Fruit fly (Drosophila melanogaster) whole organism, embryonic: ENCODE measurements around the gene CG1463.

Experiments used
- Antp ChIP-seq: fragments of 200-800 bp; sonication (Bioruptor generic); optimal IDR thresholded peaks from 3 replicates; lab custom pipeline; 2016; ENCODE audit warnings: missing biosample characterization, missing genetic modification characterization
- Asciz ChIP-seq: fragments of 200-800 bp; sonication (Bioruptor generic); optimal IDR thresholded peaks from 2 replicates; lab custom pipeline; 2017; ENCODE audit warnings: missing biosample characterization, mild to moderate bottlenecking, missing genetic modification characterization, missing genetic modification reagents
- Awh ChIP-seq: fragments of 200-800 bp; sonication (Bioruptor generic); IDR thresholded peaks from 2 replicates; pipeline ENCODE4, ENCODE4 v1.3.6; 2022; ENCODE audit warnings: missing biosample characterization, missing genetic modification characterization
- CG10267 ChIP-seq: fragments of 200-800 bp; sonication (Bioruptor generic); optimal IDR thresholded peaks from 2 replicates; lab custom pipeline; 2018; ENCODE audit warnings: missing biosample characterization, mild to moderate bottlenecking, missing genetic modification characterization, moderate library complexity
- CG11093 ChIP-seq: fragments of 200-800 bp; sonication (Bioruptor generic); IDR thresholded peaks from 3 replicates; pipeline ENCODE4 v1.3.6; 2022; ENCODE audit warnings: missing biosample characterization, missing genetic modification characterization
- CG11560 ChIP-seq: fragments of 200-800 bp; sonication (Bioruptor generic); IDR thresholded peaks from 3 replicates; pipeline ENCODE4 v1.3.6; 2022; ENCODE audit warnings: missing biosample characterization, missing genetic modification characterization
- CG12744 ChIP-seq: fragments of 200-800 bp; sonication (Bioruptor generic); optimal IDR thresholded peaks from 2 replicates; lab custom pipeline; 2016; ENCODE audit warnings: missing biosample characterization, missing genetic modification characterization
- CG14860 ChIP-seq: fragments of 200-800 bp; sonication (Bioruptor generic); IDR thresholded peaks from 3 replicates; pipeline ENCODE4 v1.3.6; 2022; ENCODE audit warnings: missing biosample characterization, missing genetic modification characterization; ENCODE audit not compliant: partially characterized antibody
- CG17328 ChIP-seq: fragments of 200-800 bp; sonication (Bioruptor generic); IDR thresholded peaks from 2 replicates; pipeline ENCODE4 v1.3.6; 2022; ENCODE audit warnings: missing biosample characterization, missing genetic modification characterization
- CG17361 ChIP-seq: fragments of 200-800 bp; sonication (Bioruptor generic); IDR thresholded peaks from 3 replicates; pipeline ENCODE4 v1.3.6; 2022; ENCODE audit warnings: missing biosample characterization, missing genetic modification characterization
- CG18619 ChIP-seq: fragments of 200-800 bp; sonication (Bioruptor generic); optimal IDR thresholded peaks from 3 replicates; lab custom pipeline; 2017; ENCODE audit warnings: missing biosample characterization, mild to moderate bottlenecking, missing genetic modification characterization
- CG2712 ChIP-seq: fragments of 200-800 bp; optimal IDR thresholded peaks from 3 replicates; lab custom pipeline; 2019; ENCODE audit warnings: missing biosample characterization, mild to moderate bottlenecking, missing genetic modification characterization, moderate library complexity
- CG4854 ChIP-seq: fragments of 200-800 bp; sonication (Bioruptor generic); optimal IDR thresholded peaks from 2 replicates; lab custom pipeline; 2016; ENCODE audit warnings: missing biosample characterization, missing genetic modification characterization, inconsistent platforms
- CG7745 ChIP-seq: fragments of 200-800 bp; sonication (Bioruptor generic); optimal IDR thresholded peaks from 2 replicates; lab custom pipeline; 2018; ENCODE audit warnings: missing biosample characterization, mild to moderate bottlenecking, missing genetic modification characterization, moderate library complexity
- CG7786 ChIP-seq: fragments of 200-800 bp; sonication (Bioruptor generic); optimal IDR thresholded peaks from 2 replicates; lab custom pipeline; 2016; ENCODE audit warnings: missing biosample characterization, missing genetic modification characterization
- CG8089 ChIP-seq: fragments of 200-800 bp; sonication (Bioruptor generic); optimal IDR thresholded peaks from 3 replicates; lab custom pipeline; 2016; ENCODE audit warnings: missing biosample characterization, missing genetic modification characterization
- CG8478 ChIP-seq: fragments of >200 bp; optimal IDR thresholded peaks from 2 replicates; lab custom pipeline; 2018
- Hmr ChIP-seq: fragments of 200-800 bp; sonication (Bioruptor generic); optimal IDR thresholded peaks from 3 replicates; lab custom pipeline; 2017; ENCODE audit warnings: mild to moderate bottlenecking, missing biosample characterization, missing genetic modification reagents, missing genetic modification characterization
- Hmx ChIP-seq: fragments of 200-800 bp; sonication (Bioruptor generic); optimal IDR thresholded peaks from 2 replicates; lab custom pipeline; 2016; ENCODE audit warnings: missing biosample characterization, missing genetic modification characterization
- Hr78 ChIP-seq, 2 experiments: fragments of 200-800 bp in 1 of 2; fragments of >200 bp in 1 of 2; sonication (Bioruptor generic) in 1 of 2; optimal IDR thresholded peaks; 2 replicates each; lab custom pipeline; 2017 to 2019; ENCODE audit warnings: missing biosample characterization in 2 of 2, missing genetic modification characterization in 2 of 2, mild to moderate bottlenecking in 1 of 2, moderate library complexity in 1 of 2
- Lhr ChIP-seq: fragments of 200-800 bp; sonication (Bioruptor generic); optimal IDR thresholded peaks from 3 replicates; lab custom pipeline; 2017; ENCODE audit warnings: mild to moderate bottlenecking, missing biosample characterization, missing genetic modification reagents, missing genetic modification characterization
- Max ChIP-seq: fragments of 200-800 bp; sonication (Bioruptor generic); optimal IDR thresholded peaks from 2 replicates; lab custom pipeline; 2016; ENCODE audit warnings: missing biosample characterization, mild to moderate bottlenecking, missing genetic modification characterization
- Mes4 ChIP-seq: fragments of 200-800 bp; sonication (Bioruptor generic); optimal IDR thresholded peaks from 2 replicates; lab custom pipeline; 2016; ENCODE audit warnings: missing biosample characterization, missing genetic modification characterization
- Myb ChIP-seq: fragments of 200-800 bp; sonication (Bioruptor generic); optimal IDR thresholded peaks from 2 replicates; lab custom pipeline; 2016; ENCODE audit warnings: missing biosample characterization, missing genetic modification characterization
- NC2β ChIP-seq: fragments of 200-800 bp; sonication (Bioruptor generic); optimal IDR thresholded peaks from 2 replicates; lab custom pipeline; 2016; ENCODE audit warnings: missing biosample characterization, missing genetic modification characterization
- Optix ChIP-seq: fragments of 200-800 bp; sonication (Bioruptor generic); IDR thresholded peaks from 3 replicates; pipeline ENCODE4 v1.3.6; 2022; ENCODE audit warnings: missing biosample characterization, missing genetic modification characterization
- ac ChIP-seq: fragments of 200-800 bp; sonication (Bioruptor generic); optimal IDR thresholded peaks from 3 replicates; lab custom pipeline; 2017; ENCODE audit warnings: missing biosample characterization, mild to moderate bottlenecking, missing genetic modification characterization
- chm ChIP-seq: fragments of 200-800 bp; sonication (Bioruptor generic); IDR thresholded peaks from 2 replicates; pipeline ENCODE4 v1.3.6; 2022; ENCODE audit warnings: missing biosample characterization, missing genetic modification characterization
- crol ChIP-seq: fragments of 200-800 bp; sonication (Bioruptor generic); IDR thresholded peaks from 2 replicates; pipeline ENCODE4 v1.3.6; 2022; ENCODE audit warnings: missing biosample characterization, missing genetic modification characterization
- emc ChIP-seq: fragments of 200-800 bp; sonication (Bioruptor generic); optimal IDR thresholded peaks from 2 replicates; lab custom pipeline; 2016; ENCODE audit warnings: missing biosample characterization, missing genetic modification characterization
- fd102C ChIP-seq: fragments of 200-800 bp; sonication (Bioruptor generic); optimal IDR thresholded peaks from 2 replicates; lab custom pipeline; 2018; ENCODE audit warnings: missing biosample characterization, mild to moderate bottlenecking, missing genetic modification characterization, moderate library complexity
- gsb-n ChIP-seq: fragments of 200-800 bp; sonication (Bioruptor generic); optimal IDR thresholded peaks from 3 replicates; lab custom pipeline; 2018; ENCODE audit warnings: missing biosample characterization, mild to moderate bottlenecking, missing genetic modification characterization
- ham ChIP-seq: fragments of 200-800 bp; sonication (Bioruptor generic); IDR thresholded peaks from 2 replicates; pipeline ENCODE4 v1.3.6; 2022; ENCODE audit warnings: missing biosample characterization, missing genetic modification characterization
- hth ChIP-seq: fragments of >200 bp; optimal IDR thresholded peaks from 2 replicates; lab custom pipeline; 2017; ENCODE audit warnings: inconsistent platforms
- insv ChIP-seq, 2 experiments: fragments of 200-800 bp; sonication (Bioruptor generic); optimal IDR thresholded peaks; 3 replicates each; lab custom pipeline; 2016 to 2018; ENCODE audit warnings: missing biosample characterization in 2 of 2, missing genetic modification characterization in 2 of 2
- lab ChIP-seq: fragments of 200-800 bp; sonication (Bioruptor generic); optimal IDR thresholded peaks from 3 replicates; lab custom pipeline; 2017; ENCODE audit warnings: missing biosample characterization, missing genetic modification characterization, mild to moderate bottlenecking, moderate library complexity, missing genetic modification reagents
- lov ChIP-seq, 2 experiments: fragments of 200-800 bp in 1 of 2; fragments of >200 bp in 1 of 2; sonication (Bioruptor generic) in 1 of 2; IDR thresholded peaks in 1 of 2; optimal IDR thresholded peaks in 1 of 2; 2 replicates in 1 of 2; 3 replicates in 1 of 2; pipeline versions ENCODE4 v1.3.6 to Lab custom; 2017 to 2022; ENCODE audit warnings: missing biosample characterization in 1 of 2, missing genetic modification characterization in 1 of 2
- otp ChIP-seq: fragments of 200-800 bp; sonication (Bioruptor generic); IDR thresholded peaks from 3 replicates; pipeline ENCODE4, ENCODE4 v1.3.6; 2022; ENCODE audit warnings: missing biosample characterization, missing genetic modification characterization
- pan ChIP-seq, 4 experiments: fragments of >200 bp in 3 of 4; fragments of 200-800 bp in 1 of 4; sonication (Bioruptor generic) in 1 of 4; optimal IDR thresholded peaks in 3 of 4; IDR thresholded peaks in 1 of 4; 2 replicates each; pipeline versions ENCODE4 v1.3.6 to Lab custom; 2017 to 2022; ENCODE audit warnings: missing biosample characterization in 2 of 4, missing genetic modification characterization in 2 of 4, mixed read lengths in 1 of 4
- pfk ChIP-seq: fragments of 200-800 bp; sonication (Bioruptor generic); optimal IDR thresholded peaks from 2 replicates; lab custom pipeline; 2018; ENCODE audit warnings: missing biosample characterization, mild to moderate bottlenecking, missing genetic modification characterization, moderate library complexity
- pita ChIP-seq: fragments of 200-800 bp; sonication (Bioruptor generic); optimal IDR thresholded peaks from 2 replicates; lab custom pipeline; 2017; ENCODE audit warnings: missing biosample characterization, mild to moderate bottlenecking, missing genetic modification characterization
- pros ChIP-seq: fragments of 200-800 bp; sonication (Bioruptor generic); optimal IDR thresholded peaks from 3 replicates; lab custom pipeline; 2019; ENCODE audit warnings: missing biosample characterization, mild to moderate bottlenecking, missing genetic modification characterization, moderate library complexity
- sd ChIP-seq: fragments of 200-800 bp; sonication (Bioruptor generic); optimal IDR thresholded peaks from 3 replicates; lab custom pipeline; 2018; ENCODE audit warnings: missing biosample characterization, mild to moderate bottlenecking, missing genetic modification characterization, moderate library complexity
- slou ChIP-seq: fragments of 200-800 bp; sonication (Bioruptor generic); optimal IDR thresholded peaks from 3 replicates; lab custom pipeline; 2016; ENCODE audit warnings: missing biosample characterization, missing genetic modification characterization
- stc ChIP-seq: fragments of 200-800 bp; sonication (Bioruptor generic); IDR thresholded peaks from 2 replicates; pipeline ENCODE4 v1.3.6; 2022; ENCODE audit warnings: missing biosample characterization, missing genetic modification characterization
- tll ChIP-seq, 2 experiments: fragments of 200-800 bp in 1 of 2; fragments of >200 bp in 1 of 2; sonication (Bioruptor generic) in 1 of 2; optimal IDR thresholded peaks; 2 replicates each; lab custom pipeline; 2017 to 2019; ENCODE audit warnings: missing biosample characterization in 2 of 2, missing genetic modification characterization in 2 of 2, mild to moderate bottlenecking in 1 of 2, moderate library complexity in 1 of 2
- tup ChIP-seq: fragments of 200-800 bp; sonication (Bioruptor generic); optimal IDR thresholded peaks from 2 replicates; lab custom pipeline; 2016; ENCODE audit warnings: missing biosample characterization, mild to moderate bottlenecking, missing genetic modification characterization, moderate library complexity
- wdn ChIP-seq: fragments of 200-800 bp; sonication (Bioruptor generic); IDR thresholded peaks from 2 replicates; pipeline ENCODE4 v1.3.6; 2022; ENCODE audit warnings: missing biosample characterization, missing genetic modification characterization
- wor ChIP-seq: fragments of 200-800 bp; sonication (Bioruptor generic); IDR thresholded peaks from 2 replicates; pipeline ENCODE4 v1.3.6; 2022; ENCODE audit warnings: missing biosample characterization, missing genetic modification characterization
- yki ChIP-seq: fragments of >200 bp; optimal IDR thresholded peaks from 3 replicates; lab custom pipeline; 2018

Gene CG1463

DNA sequence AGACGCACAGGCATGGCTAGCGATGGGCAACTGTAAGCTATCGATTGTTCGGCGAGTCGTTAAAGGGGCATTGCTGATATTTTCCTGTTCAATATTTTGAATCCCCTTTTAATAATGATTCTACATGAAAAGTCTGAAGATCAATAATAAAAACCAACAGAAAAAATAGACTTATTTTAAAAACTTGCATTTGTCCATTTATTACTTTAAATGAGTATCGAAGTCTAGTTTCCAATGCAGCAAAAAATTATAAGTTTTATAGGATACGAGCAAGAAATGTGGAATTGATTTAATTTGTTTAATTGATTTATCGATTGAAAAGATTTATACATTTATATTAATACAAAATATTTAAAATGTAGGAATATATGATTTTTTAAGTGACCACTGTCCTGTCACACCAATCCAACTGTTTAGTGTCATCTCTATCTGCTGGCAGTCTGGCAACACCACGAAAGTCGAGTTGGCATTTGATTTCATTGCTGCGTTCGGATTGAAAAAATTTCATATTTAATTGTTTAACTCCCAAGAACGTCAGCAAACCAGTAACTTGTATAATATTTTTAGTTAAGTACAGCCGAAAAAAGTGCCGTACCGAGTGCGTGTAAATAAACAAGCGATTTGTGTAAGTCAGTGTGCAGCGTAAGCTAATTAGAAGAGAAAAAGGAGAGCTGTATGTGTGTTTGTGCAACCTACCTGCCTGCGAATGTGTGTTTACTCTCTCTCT is 15.7 kb downstream of the CG1463 start, which contains the start of the genes CG1824 and Sec16 (continued):
- TF ChIP-seq emc (GFP tag; lab: Kevin White, UChicago) (no peak), Hmx (GFP tag; lab: Kevin White, UChicago) (no peak), tup (no peak), tll (GFP tag; optimal IDR thresholded peaks at IDR 0.05; lab: Kevin White, UChicago) (peak in 1 of 2 experiments; percentile 18), Max (GFP tag; lab: Kevin White, UChicago) (no peak), Optix (GFP tag; lab: Robert Waterston, UW) (no peak), lov (optimal IDR thresholded peaks at IDR 0.05; lab: Kevin White, UChicago) (no peak), lov (GFP tag; IDR thresholded peaks at IDR 0.05; lab: Robert Waterston, UW) (no peak), CG17361 (GFP tag; lab: Robert Waterston, UW) (peak; percentile 84), wor (GFP tag; lab: Robert Waterston, UW) (no peak), CG7786 (GFP tag; lab: Kevin White, UChicago) (peak; percentile 7), crol (GFP tag; lab: Robert Waterston, UW) (no peak), pfk (no peak), pros (GFP tag; lab: Kevin White, UChicago) (no peak), CG14860 (0 out of 3 replicates have a peak, but pooled peaks have one; percentile 38), Myb (peak; percentile 9), Lhr (GFP tag; lab: Kevin White, UChicago) (no peak), CG7745 (no peak), gsb-n (no peak), Mes4 (GFP tag; lab: Kevin White, UChicago) (no peak), slou (peak; percentile 2), hth (no peak), CG4854 (GFP tag; lab: Kevin White, UChicago) (no peak), Hmr (peak; percentile 5), stc (no peak), lab (GFP tag; lab: Kevin White, UChicago) (no peak), NC2β (no peak), CG12744 (GFP tag; lab: Kevin White, UChicago) (no peak), CG8089 (GFP tag; lab: Kevin White, UChicago) (no peak), CG11560 (tag; lab: Robert Waterston, UW) (no peak), CG2712 (peak; percentile 51), chm (no peak), wdn (GFP tag; lab: Robert Waterston, UW) (no peak), insv (GFP tag; optimal IDR thresholded peaks at IDR 0.05; lab: Kevin White, UChicago) (peak in 1 of 2 experiments; percentile 92), CG10267 (tag; lab: Kevin White, UChicago) (peak; percentile 52), CG8478 (lab: Kevin White, UChicago) (no peak), fd102C (GFP tag; lab: Kevin White, UChicago) (no peak), pita (GFP tag; lab: Kevin White, UChicago) (no peak), Hr78 (GFP tag; optimal IDR thresholded peaks at IDR 0.05; lab: Kevin White, UChicago) (no peak), otp (GFP tag; lab: Robert Waterston, UW) (no peak), ham (GFP tag; lab: Robert Waterston, UW) (no peak), CG11093 (no peak), ac (GFP tag; lab: Kevin White, UChicago) (no peak), sd (tag; lab: Kevin White, UChicago) (no peak), Awh (GFP tag; lab: Robert Waterston, UW) (no peak), pan (optimal IDR thresholded peaks at IDR 0.05; lab: Kevin White, UChicago) (no peak), pan (GFP tag; optimal IDR thresholded peaks at IDR 0.05 in 1 of 2, IDR thresholded peaks at IDR 0.05 in 1 of 2) (no peak), Asciz (no peak), CG18619 (GFP tag; lab: Kevin White, UChicago) (peak; percentile 42), Antp (no peak), CG17328 (GFP tag; lab: Robert Waterston, UW) (no peak), yki (lab: Kevin White, UChicago) (no peak)
